Fruit fly (Drosophila melanogaster): ENCODE data around the gene Ndc1.

The Ndc1 gene

dm6 chr3R:23927429-23927828 lies 3.2 kb downstream of the Ndc1 start, which contains the start of gene CG13601 (continued):
- TF ChIP-seq HLH3B (GFP tag; IDR thresholded peaks at IDR 0.05) (peak; percentile 21; the same call in 1 of the 2 replicates), Med (GFP tag) (peak; percentile 77), sd (tag; optimal IDR thresholded peaks at IDR 0.05) (no peak), CG17829 (tag; optimal IDR thresholded peaks at IDR 0.05) (peak; percentile 40), H2.0 (GFP tag; IDR thresholded peaks at IDR 0.05) (peak; percentile 24; the same call in 1 of the 2 replicates), bigmax (GFP tag; optimal IDR thresholded peaks at IDR 0.05) (peak; percentile 22), CG16813 (GFP tag; IDR thresholded peaks at IDR 0.05; ENCODE audit: partially characterized antibody) (peak; percentile 79), CG8765 (GFP tag; IDR thresholded peaks at IDR 0.05) (no peak), knrl (GFP tag; IDR thresholded peaks at IDR 0.05; ENCODE audit: partially characterized antibody) (peak; percentile 84; the same call in 2 of the 3 replicates), oc (tag; optimal IDR thresholded peaks at IDR 0.05) (no peak), CG10274 (GFP tag; optimal IDR thresholded peaks at IDR 0.05) (no peak), CG13775 (GFP tag; optimal IDR thresholded peaks at IDR 0.05) (peak; percentile 15), mld (GFP tag; IDR thresholded peaks at IDR 0.05; ENCODE audit: partially characterized antibody) (0 out of 3 replicates have a peak, but pooled peaks have one; percentile 29), Dek (tag; optimal IDR thresholded peaks at IDR 0.05) (peak; percentile 18), Lpt (GFP tag; optimal IDR thresholded peaks at IDR 0.05) (no peak), gcm (GFP tag; optimal IDR thresholded peaks at IDR 0.05) (peak; percentile 4), bsh (GFP tag; optimal IDR thresholded peaks at IDR 0.05) (peak in 1 of 2 experiments; percentile 18), az2 (GFP tag; optimal IDR thresholded peaks at IDR 0.05) (peak; percentile 34), CG18262 (tag; optimal IDR thresholded peaks at IDR 0.05) (peak; percentile 26), kay (GFP tag; optimal IDR thresholded peaks at IDR 0.05) (no peak), tio (GFP tag; optimal IDR thresholded peaks at IDR 0.05) (no peak), CG14441 (GFP tag; IDR thresholded peaks at IDR 0.05) (no peak), MBD-R2 (GFP tag; IDR thresholded peaks at IDR 0.05) (peak; percentile 80), CG43689 (GFP tag; IDR thresholded peaks at IDR 0.05) (no peak), CG3847 (GFP tag; IDR thresholded peaks at IDR 0.05) (peak; percentile 23; the same call in 1 of the 2 replicates), klu (GFP tag; IDR thresholded peaks at IDR 0.05) (no peak), ttk (GFP tag; IDR thresholded peaks at IDR 0.05) (peak; percentile 38; the same call in 1 of the 2 replicates), ind (GFP tag; optimal IDR thresholded peaks at IDR 0.05) (peak; percentile 9), trh (GFP tag; optimal IDR thresholded peaks at IDR 0.05) (no peak), CG9215 (GFP tag; IDR thresholded peaks at IDR 0.05) (no peak), CG42726 (GFP tag; IDR thresholded peaks at IDR 0.05; ENCODE audit: partially characterized antibody) (peak; percentile 46; the same call in 1 of the 2 replicates), CG8359 (GFP tag; optimal IDR thresholded peaks at IDR 0.05; ENCODE audit: borderline replicate concordance) (no peak), CHES-1-like (GFP tag; optimal IDR thresholded peaks at IDR 0.05) (no peak), CG8944 (GFP tag; optimal IDR thresholded peaks at IDR 0.05) (no peak), CG32532 (GFP tag; IDR thresholded peaks at IDR 0.05) (peak; percentile 41), lilli (GFP tag; optimal IDR thresholded peaks at IDR 0.05) (peak; percentile 45), nerfin-2 (GFP tag; IDR thresholded peaks at IDR 0.05; ENCODE audit: partially characterized antibody) (peak; percentile 40; the same call in 1 of the 2 replicates), CG6765 (GFP tag; optimal IDR thresholded peaks at IDR 0.05) (no peak), gem (tag; optimal IDR thresholded peaks at IDR 0.05) (peak; percentile 46), HLH4C (GFP tag; IDR thresholded peaks at IDR 0.05; ENCODE audit: partially characterized antibody) (peak; percentile 59; the same call in 2 of the 3 replicates), CG1647 (GFP tag; optimal IDR thresholded peaks at IDR 0.05) (peak; percentile 21), gsb-n (tag; optimal IDR thresholded peaks at IDR 0.05) (peak; percentile 10), ci (GFP tag; IDR thresholded peaks at IDR 0.05) (peak; percentile 63; the same call in 2 of the 3 replicates), Dbx (GFP tag; IDR thresholded peaks at IDR 0.05) (0 out of 3 replicates have a peak, but pooled peaks have one; percentile 22), prd (optimal IDR thresholded peaks at IDR 0.05) (no peak), prd (GFP tag; IDR thresholded peaks at IDR 0.05) (peak; percentile 31; the same call in 1 of the 3 replicates), HLH54F (GFP tag; optimal IDR thresholded peaks at IDR 0.05) (no peak), CG10543 (GFP tag; optimal IDR thresholded peaks at IDR 0.05) (peak; percentile 53), CG31441 (GFP tag; IDR thresholded peaks at IDR 0.05) (0 out of 2 replicates have a peak, but pooled peaks have one; percentile 11), yki (optimal IDR thresholded peaks at IDR 0.05) (no peak), slou (GFP tag; optimal IDR thresholded peaks at IDR 0.05) (no peak)
